Fruit fly (Drosophila melanogaster): Measurements from ENCODE around the gene CG32278.

- no peak for TF ChIP-seq Snoo (tag; optimal IDR thresholded peaks at IDR 0.05)
- TF ChIP-seq CG15710 (tag; optimal IDR thresholded peaks at IDR 0.05) = no peak
Observed at dm6 chr3L:3162584-3162983, 6.5 kb upstream of the CG32278 start.
